Fruit fly (Drosophila melanogaster) whole organism: ENCODE data around the gene nmo.

Source experiments
- CG8478 ChIP-seq: fragments of >200 bp; optimal IDR thresholded peaks from 2 replicates; lab custom pipeline; 2018; ENCODE audit warnings: inconsistent platforms
- Dll ChIP-seq: fragments of >200 bp; optimal IDR thresholded peaks from 2 replicates; lab custom pipeline; 2017
- EcR ChIP-seq, 2 experiments: fragments of >200 bp; optimal IDR thresholded peaks; 2 replicates each; lab custom pipeline; 2017; ENCODE audit warnings: missing biosample characterization in 2 of 2, missing genetic modification characterization in 2 of 2, missing genetic modification reagents in 2 of 2
- pan ChIP-seq: fragments of >200 bp; optimal IDR thresholded peaks from 2 replicates; lab custom pipeline; 2017
- psq ChIP-seq: fragments of >200 bp; optimal IDR thresholded peaks from 2 replicates; lab custom pipeline; 2017
- usp ChIP-seq: fragments of >200 bp; optimal IDR thresholded peaks from 2 replicates; lab custom pipeline; 2017; ENCODE audit warnings: missing biosample characterization, missing genetic modification characterization, mixed read lengths

The nmo gene

dm6 chr3L:7960707-7961695 lies 17.8 kb upstream of the nmo start:
- TF ChIP-seq usp (GFP tag; lab: Kevin White, UChicago) (no peak), CG8478 (lab: Kevin White, UChicago) (no peak), psq (lab: Kevin White, UChicago) (no peak)

- TF ChIP-seq psq (lab: Kevin White, UChicago), result no peak
- no peak for TF ChIP-seq usp (GFP tag; lab: Kevin White, UChicago)
- TF ChIP-seq CG8478 (lab: Kevin White, UChicago), result no peak
- no peak for TF ChIP-seq pan
- no peak for TF ChIP-seq Dll (lab: Kevin White, UChicago)
- TF ChIP-seq EcR (GFP tag; optimal IDR thresholded peaks at IDR 0.05; lab: Kevin White, UChicago), result no peak
These were observed 16.7 kb upstream of the nmo start for dm6 chr3L:7961973-7962753.

- TF ChIP-seq CG8478 (lab: Kevin White, UChicago) (no peak), EcR (GFP tag; optimal IDR thresholded peaks at IDR 0.05; lab: Kevin White, UChicago) (no peak), pan (no peak), psq (lab: Kevin White, UChicago) (no peak)
These were observed 15.8 kb upstream of the nmo start for dm6 chr3L:7963022-7963421.

- no peak for TF ChIP-seq psq (lab: Kevin White, UChicago)
- TF ChIP-seq usp (GFP tag; lab: Kevin White, UChicago), result no peak
- TF ChIP-seq pan, result no peak
These were observed 15.3 kb upstream of the nmo start for dm6 chr3L:7963549-7963948.

- no peak for TF ChIP-seq CG8478 (lab: Kevin White, UChicago)
- no peak for TF ChIP-seq pan
- no peak for TF ChIP-seq usp (GFP tag; lab: Kevin White, UChicago)
- TF ChIP-seq psq (lab: Kevin White, UChicago), result no peak
- TF ChIP-seq EcR (GFP tag; optimal IDR thresholded peaks at IDR 0.05; lab: Kevin White, UChicago), result no peak
- TF ChIP-seq Dll (lab: Kevin White, UChicago), result no peak
These were observed 11.6 kb upstream of the nmo start for dm6 chr3L:7967203-7967602.

dm6 chr3L:7968422-7969030 lies 10.3 kb upstream of the nmo start:
- no peak for TF ChIP-seq EcR (GFP tag; optimal IDR thresholded peaks at IDR 0.05; lab: Kevin White, UChicago)
- no peak for TF ChIP-seq Dll (lab: Kevin White, UChicago)
- no peak for TF ChIP-seq psq (lab: Kevin White, UChicago)
- TF ChIP-seq CG8478 (lab: Kevin White, UChicago), result no peak
- no peak for TF ChIP-seq usp (GFP tag; lab: Kevin White, UChicago)
- TF ChIP-seq pan, result no peak

dm6 chr3L:7970442-7970841 lies 8.4 kb upstream of the nmo start, which contains the start of gene RNaseX25:
Gene RNaseX25, plus strand, starts transcription at chr3L:7970588.
- TF ChIP-seq Dll (lab: Kevin White, UChicago), result no peak
- TF ChIP-seq usp (GFP tag; lab: Kevin White, UChicago), result no peak
- no peak for TF ChIP-seq pan
- TF ChIP-seq EcR (GFP tag; optimal IDR thresholded peaks at IDR 0.05; lab: Kevin White, UChicago), result no peak
- TF ChIP-seq psq (lab: Kevin White, UChicago), result no peak
- TF ChIP-seq CG8478 (lab: Kevin White, UChicago), result no peak

dm6 chr3L:7974671-7975281 lies 4.1 kb upstream of the nmo start, which contains the start of gene CG8042:
Gene CG8042, minus strand, starts transcription at chr3L:7974991.
- TF ChIP-seq CG8478 (lab: Kevin White, UChicago) (no peak), pan (no peak), psq (lab: Kevin White, UChicago) (no peak), Dll (lab: Kevin White, UChicago) (no peak), EcR (GFP tag; optimal IDR thresholded peaks at IDR 0.05; lab: Kevin White, UChicago) (no peak), usp (GFP tag; lab: Kevin White, UChicago) (no peak)

dm6 chr3L:7976081-7976483 lies 2.8 kb upstream of the nmo start, which contains the start of the genes HP4 and CG8209:
Gene HP4, minus strand, starts transcription at chr3L:7976154.
Gene CG8209, plus strand, starts transcription at chr3L:7976406.
- no peak for TF ChIP-seq usp (GFP tag; lab: Kevin White, UChicago)
- no peak for TF ChIP-seq psq (lab: Kevin White, UChicago)
- TF ChIP-seq Dll (lab: Kevin White, UChicago), result no peak
- no peak for TF ChIP-seq CG8478 (lab: Kevin White, UChicago)
- TF ChIP-seq pan, result no peak
- TF ChIP-seq EcR (GFP tag; optimal IDR thresholded peaks at IDR 0.05; lab: Kevin White, UChicago), result no peak

- TF ChIP-seq EcR (GFP tag; optimal IDR thresholded peaks at IDR 0.05; lab: Kevin White, UChicago) (no peak), Dll (lab: Kevin White, UChicago) (no peak), usp (GFP tag; lab: Kevin White, UChicago) (no peak), psq (lab: Kevin White, UChicago) (no peak), CG8478 (lab: Kevin White, UChicago) (no peak), pan (no peak)
These were observed 383 bp upstream of the nmo start, which contains the start of gene Pop4 for dm6 chr3L:7978550-7978776. Gene Pop4, minus strand, starts transcription at chr3L:7978650.
